Worm (Caenorhabditis elegans) whole organism, mixed stage, embryonic: ENCODE measurements around the gene srv-29.
"Not testable (repeated sequence)": the region's sequence is repeated elsewhere in the genome, so short reads cannot be mapped to it uniquely, and the experiment has no call there.

Experiments
- M03D4.4 ChIP-seq: sonication (generic microtip); optimal IDR thresholded peaks from 2 replicates; lab custom pipeline; 2017; ENCODE audit warnings: mild to moderate bottlenecking, missing genetic modification characterization, missing compliant biosample characterization
- bed-3 ChIP-seq: fragments of 200-800 bp; sonication (Bioruptor generic); optimal IDR thresholded peaks from 3 replicates; lab custom pipeline; 2018; ENCODE audit warnings: mild to moderate bottlenecking, missing genetic modification characterization, moderate library complexity, missing compliant biosample characterization
- blmp-1 ChIP-seq: fragments of 150-350 bp; optimal IDR thresholded peaks from 2 replicates; lab custom pipeline; 2014; ENCODE audit warnings: missing biosample characterization, missing genetic modification characterization
- ceh-39 ChIP-seq: fragments of 150-350 bp; optimal IDR thresholded peaks from 2 replicates; lab custom pipeline; 2014; ENCODE audit warnings: missing biosample characterization, missing genetic modification characterization
- ceh-43 ChIP-seq: fragments of 200-800 bp; sonication (Bioruptor generic); optimal IDR thresholded peaks from 2 replicates; lab custom pipeline; 2018; ENCODE audit warnings: mild to moderate bottlenecking, missing genetic modification characterization, moderate library complexity, missing compliant biosample characterization
- ceh-83 ChIP-seq: fragments of 200-800 bp; sonication (Bioruptor generic); optimal IDR thresholded peaks from 2 replicates; lab custom pipeline; 2018; ENCODE audit warnings: mild to moderate bottlenecking, missing genetic modification characterization, missing compliant biosample characterization
- ces-1 ChIP-seq: fragments of 150-350 bp; optimal IDR thresholded peaks from 2 replicates; lab custom pipeline; 2014; ENCODE audit warnings: missing biosample characterization, missing genetic modification reagents, missing genetic modification characterization
- cnd-1 ChIP-seq: fragments of 200-800 bp; sonication (Bioruptor generic); optimal IDR thresholded peaks from 2 replicates; lab custom pipeline; 2018; ENCODE audit warnings: mild to moderate bottlenecking, missing genetic modification characterization, missing compliant biosample characterization
- drap-1 ChIP-seq: fragments of 200-800 bp; sonication (Bioruptor generic); optimal IDR thresholded peaks from 3 replicates; lab custom pipeline; 2018; ENCODE audit warnings: mild to moderate bottlenecking, missing genetic modification characterization, missing compliant biosample characterization
- elt-1 ChIP-seq: sonication (generic microtip); optimal IDR thresholded peaks from 2 replicates; lab custom pipeline; 2017; ENCODE audit warnings: missing genetic modification characterization, mild to moderate bottlenecking, missing compliant biosample characterization, antibody characterized with exemption, moderate library complexity, borderline replicate concordance; ENCODE audit not compliant: insufficient read depth
- elt-3 ChIP-seq: fragments of 150-350 bp; optimal IDR thresholded peaks from 2 replicates; lab custom pipeline; 2014; ENCODE audit warnings: missing biosample characterization, missing genetic modification characterization
- hlh-1 ChIP-seq: fragments of 150-350 bp; optimal IDR thresholded peaks from 2 replicates; lab custom pipeline; 2014; ENCODE audit warnings: missing biosample characterization, missing genetic modification reagents, missing genetic modification characterization
- lin-13 ChIP-seq: fragments of 150-350 bp; optimal IDR thresholded peaks from 2 replicates; lab custom pipeline; 2014; ENCODE audit warnings: missing biosample characterization, missing genetic modification characterization
- lin-32 ChIP-seq: fragments of 200-800 bp; sonication (Bioruptor generic); optimal IDR thresholded peaks from 2 replicates; lab custom pipeline; 2018; ENCODE audit warnings: mild to moderate bottlenecking, missing genetic modification characterization, missing compliant biosample characterization
- lsy-2 ChIP-seq: fragments of 150-350 bp; optimal IDR thresholded peaks from 2 replicates; lab custom pipeline; 2014; ENCODE audit warnings: missing biosample characterization, missing genetic modification characterization
- mab-5 ChIP-seq: fragments of 150-350 bp; optimal IDR thresholded peaks from 2 replicates; lab custom pipeline; 2014; ENCODE audit warnings: missing biosample characterization, missing genetic modification characterization
- mep-1 ChIP-seq: fragments of 150-350 bp; optimal IDR thresholded peaks from 2 replicates; lab custom pipeline; 2017; ENCODE audit warnings: missing biosample characterization, missing genetic modification reagents, missing genetic modification characterization, inconsistent platforms
- mls-2 ChIP-seq: sonication (generic microtip); optimal IDR thresholded peaks from 2 replicates; lab custom pipeline; 2016; ENCODE audit warnings: mild to moderate bottlenecking, missing genetic modification characterization, moderate library complexity, missing compliant biosample characterization
- nhr-12 ChIP-seq: fragments of 150-350 bp; optimal IDR thresholded peaks from 2 replicates; lab custom pipeline; 2014; ENCODE audit warnings: missing biosample characterization, missing genetic modification characterization
- nhr-2 ChIP-seq: fragments of 150-350 bp; optimal IDR thresholded peaks from 2 replicates; lab custom pipeline; 2014; ENCODE audit warnings: missing biosample characterization, missing genetic modification characterization
- nhr-237 ChIP-seq: fragments of 150-350 bp; optimal IDR thresholded peaks from 2 replicates; lab custom pipeline; 2014; ENCODE audit warnings: missing biosample characterization, missing genetic modification characterization
- nhr-76 ChIP-seq: sonication (generic microtip); optimal IDR thresholded peaks from 2 replicates; lab custom pipeline; 2017; ENCODE audit warnings: missing biosample characterization, missing genetic modification characterization
- pha-4 ChIP-seq: fragments of 150-350 bp; optimal IDR thresholded peaks from 2 replicates; lab custom pipeline; 2018; ENCODE audit warnings: missing biosample characterization, missing genetic modification reagents, missing genetic modification characterization
- sem-2 ChIP-seq: fragments of 200-800 bp; sonication (Bioruptor generic); optimal IDR thresholded peaks from 2 replicates; lab custom pipeline; 2018; ENCODE audit warnings: mild to moderate bottlenecking, missing genetic modification characterization, missing compliant biosample characterization
- sptf-1 ChIP-seq: sonication (generic microtip); optimal IDR thresholded peaks from 2 replicates; lab custom pipeline; 2017; ENCODE audit warnings: mild to moderate bottlenecking, missing genetic modification characterization, moderate library complexity, missing compliant biosample characterization
- unc-120 ChIP-seq: sonication (generic microtip); optimal IDR thresholded peaks from 2 replicates; lab custom pipeline; 2017; ENCODE audit warnings: missing genetic modification characterization, missing compliant biosample characterization; ENCODE audit not compliant: poor library complexity, severe bottlenecking
- unc-39 ChIP-seq: fragments of 150-350 bp; optimal IDR thresholded peaks from 2 replicates; lab custom pipeline; 2014; ENCODE audit warnings: missing biosample characterization, missing genetic modification characterization
- unc-62 ChIP-seq: fragments of 150-350 bp; optimal IDR thresholded peaks from 2 replicates; lab custom pipeline; 2014; ENCODE audit warnings: missing biosample characterization, missing genetic modification reagents, missing genetic modification characterization
- zip-8 ChIP-seq: fragments of 150-350 bp; optimal IDR thresholded peaks from 2 replicates; lab custom pipeline; 2014; ENCODE audit warnings: missing biosample characterization, missing genetic modification characterization
- ztf-11 ChIP-seq: fragments of 150-350 bp; optimal IDR thresholded peaks from 2 replicates; lab custom pipeline; 2014; ENCODE audit warnings: missing biosample characterization, missing genetic modification characterization

srv-29 gene

DNA sequence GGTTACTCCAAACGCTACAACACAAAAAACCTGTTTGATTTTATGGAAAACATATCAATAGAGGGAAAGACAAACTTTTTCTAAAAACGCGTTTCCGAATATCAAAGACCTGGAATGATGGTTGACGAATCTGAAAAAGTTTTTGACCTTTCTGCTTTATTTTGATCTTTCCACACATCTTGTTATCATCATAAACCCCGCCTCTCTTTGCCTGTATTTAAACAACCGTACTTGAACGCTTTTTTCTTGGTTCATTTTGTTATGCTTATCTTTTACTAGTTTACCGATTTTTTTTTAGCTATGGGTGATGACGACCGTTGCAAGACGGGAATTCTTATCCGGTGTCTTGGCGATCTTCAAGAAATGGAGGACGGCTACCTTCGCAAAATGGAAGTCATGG is 13.4 kb downstream of the srv-29 start, which contains the start of gene T13A10.2:
T13A10.2 (plus strand) TSS at position 301 of the 400 bp plus-strand sequence.
- not testable (repeated sequence) for TF ChIP-seq mab-5 (tag; lab: Kevin White, UChicago); unc-120 (tag; lab: Kevin White, UChicago); ceh-43 (GFP tag; lab: Kevin White, UChicago)

DNA sequence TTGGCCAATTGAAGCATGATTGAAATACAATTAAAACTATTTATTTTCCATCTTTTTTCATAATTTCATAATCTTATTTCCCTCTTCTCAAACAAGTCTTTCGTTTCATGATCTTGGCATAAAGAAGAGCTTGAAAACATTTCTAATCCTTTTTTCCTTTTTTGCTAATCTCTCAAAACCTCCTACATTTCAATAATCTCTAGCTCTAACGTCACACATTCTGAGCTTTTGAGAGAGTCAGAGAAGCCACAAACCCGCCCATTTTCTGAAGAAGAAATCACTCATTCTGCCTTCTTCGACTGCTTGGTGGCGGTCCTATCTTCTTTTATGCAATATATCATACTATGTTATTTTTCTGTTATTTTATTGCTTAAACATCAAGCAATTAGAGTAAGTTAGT is 16.8 kb downstream of the srv-29 start, which contains the start of gene F58F9.1:
F58F9.1 (plus strand) TSS at position 251 of the 400 bp plus-strand sequence.
- TF ChIP-seq unc-39 (no peak), M03D4.4 (tag; lab: Kevin White, UChicago) (no peak), lsy-2 (tag; lab: Kevin White, UChicago) (no peak), ztf-11 (tag; lab: Kevin White, UChicago) (no peak), pha-4 (tag; lab: Kevin White, UChicago) (no peak), ces-1 (GFP tag; lab: Kevin White, UChicago) (peak; percentile 24), zip-8 (no peak), drap-1 (GFP tag; lab: Kevin White, UChicago) (no peak)

DNA sequence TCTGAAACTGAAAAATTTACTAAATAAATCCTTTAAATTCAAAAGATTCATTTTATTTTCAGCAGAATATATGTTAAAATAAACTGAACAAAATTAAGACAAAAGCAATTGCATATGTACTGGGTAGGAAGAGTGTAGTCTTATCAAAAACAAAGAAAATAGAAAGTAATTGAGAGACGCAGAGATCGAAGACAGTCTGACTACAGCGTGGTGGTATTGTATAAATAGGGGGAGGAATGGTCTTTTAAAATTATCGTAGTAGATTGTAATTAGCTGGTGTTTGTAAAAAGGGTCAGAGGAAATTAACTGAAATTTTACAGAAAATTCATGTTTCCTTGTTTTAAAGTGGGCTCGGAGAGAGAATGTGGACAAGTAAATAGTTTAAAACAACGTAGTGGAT is 17.9 kb downstream of the srv-29 start, which contains the start of gene acox-3:
acox-3 (minus strand) TSS at position 7 of the 400 bp plus-strand sequence.
- TF ChIP-seq ceh-39 (tag; lab: Kevin White, UChicago) (no peak), nhr-237 (tag; lab: Kevin White, UChicago) (no peak), hlh-1 (no peak), ceh-43 (GFP tag; lab: Kevin White, UChicago) (no peak), ztf-11 (tag; lab: Kevin White, UChicago) (no peak), sptf-1 (tag; lab: Kevin White, UChicago) (no peak), elt-1 (tag; lab: Kevin White, UChicago) (no peak), pha-4 (tag; lab: Kevin White, UChicago) (no peak), mls-2 (tag; lab: Kevin White, UChicago) (no peak), ceh-83 (no peak), elt-3 (tag; lab: Kevin White, UChicago) (no peak), bed-3 (no peak), nhr-2 (no peak), blmp-1 (no peak), nhr-12 (tag; lab: Kevin White, UChicago) (no peak)
- TF ChIP-seq, all 35 proteins: peak for 0

DNA sequence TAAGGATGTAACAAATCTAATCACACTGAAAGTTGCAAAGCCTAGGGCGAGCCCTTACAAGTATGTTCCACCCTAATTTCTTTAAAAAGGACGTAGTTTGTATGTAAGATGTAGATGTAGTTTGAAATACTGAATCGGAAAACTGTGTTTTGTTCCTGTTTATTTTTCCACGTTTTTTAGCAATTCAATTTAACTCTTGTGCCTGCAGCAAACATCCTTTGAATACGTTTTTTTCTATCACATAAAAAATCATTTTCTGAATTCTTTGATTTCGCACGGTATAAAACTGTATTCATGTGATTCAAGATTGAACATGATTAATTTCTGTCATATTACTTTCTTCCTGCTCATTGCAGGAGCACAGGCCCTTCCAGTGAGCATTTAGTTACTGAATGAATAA is 26.4 kb downstream of the srv-29 start, which contains the start of gene F58F9.9:
F58F9.9 (plus strand) TSS at position 301 of the 400 bp plus-strand sequence.
- TF ChIP-seq drap-1 (GFP tag; lab: Kevin White, UChicago) (no peak), lsy-2 (tag; lab: Kevin White, UChicago) (no peak), sem-2 (GFP tag; lab: Kevin White, UChicago) (no peak), unc-62 (GFP tag; lab: Kevin White, UChicago) (no peak), elt-1 (tag; lab: Kevin White, UChicago) (no peak), ceh-43 (GFP tag; lab: Kevin White, UChicago) (no peak), M03D4.4 (tag; lab: Kevin White, UChicago) (no peak), mls-2 (tag; lab: Kevin White, UChicago) (no peak), sptf-1 (tag; lab: Kevin White, UChicago) (no peak), mab-5 (tag; lab: Kevin White, UChicago) (no peak), nhr-76 (tag; lab: Kevin White, UChicago) (no peak), ces-1 (GFP tag; lab: Kevin White, UChicago) (no peak), zip-8 (no peak), cnd-1 (no peak), lin-32 (GFP tag; lab: Kevin White, UChicago) (no peak), ceh-83 (no peak), blmp-1 (no peak), nhr-2 (no peak), ztf-11 (tag; lab: Kevin White, UChicago) (no peak)

DNA sequence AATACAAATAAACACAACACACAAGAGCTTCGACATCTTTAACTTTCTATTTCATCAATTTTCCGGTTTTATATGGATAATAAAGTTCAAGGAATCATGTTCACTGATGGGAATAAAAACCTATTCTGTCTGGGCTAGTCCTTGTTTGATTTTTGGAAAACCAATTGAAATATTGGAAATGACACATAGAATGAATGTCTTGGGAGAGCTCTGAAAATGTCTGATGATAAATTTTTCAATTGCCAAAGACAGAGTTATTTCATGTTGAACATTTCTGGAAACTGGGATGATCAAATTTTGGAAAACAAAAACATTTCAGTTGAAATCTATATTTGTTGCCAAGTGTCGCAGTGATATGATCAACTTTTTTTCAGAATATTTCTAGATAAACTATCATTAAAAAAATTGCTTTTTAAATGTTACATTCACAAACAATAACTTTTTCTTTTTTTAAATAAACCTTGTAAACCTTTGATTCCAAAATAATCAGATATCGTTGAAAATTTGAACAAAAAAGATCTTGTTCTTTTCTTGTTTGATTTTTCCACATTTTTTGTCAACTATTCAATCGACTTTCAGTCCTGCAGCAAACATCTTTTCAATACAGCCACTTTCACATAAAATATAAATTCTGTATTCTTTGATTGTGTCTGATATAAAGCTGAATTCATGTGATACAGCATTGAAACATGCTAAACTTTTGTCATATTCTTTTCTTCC is 28.7 kb downstream of the srv-29 start, which contains the start of the genes F58F9.6 and F58F9.8:
F58F9.6 (minus strand) TSS at position 101 of the 720 bp plus-strand sequence.
F58F9.8 (plus strand) TSS at position 670 of the 720 bp plus-strand sequence.
- TF ChIP-seq M03D4.4 (tag; lab: Kevin White, UChicago) (no peak), sem-2 (GFP tag; lab: Kevin White, UChicago) (no peak), lin-13 (no peak), blmp-1 (no peak), ceh-83 (no peak), ceh-39 (tag; lab: Kevin White, UChicago) (no peak), elt-3 (tag; lab: Kevin White, UChicago) (no peak), pha-4 (tag; lab: Kevin White, UChicago) (no peak), sptf-1 (tag; lab: Kevin White, UChicago) (no peak), nhr-76 (tag; lab: Kevin White, UChicago) (no peak), mep-1 (tag; lab: Kevin White, UChicago) (no peak), elt-1 (tag; lab: Kevin White, UChicago) (no peak)
- TF ChIP-seq, all 35 proteins: peak for 0
